Fruit fly (Drosophila melanogaster) whole organism, pupa: ENCODE measurements around the gene CG3345.

Source experiments
- CG8301 ChIP-seq: fragments of 200-800 bp; sonication (Bioruptor generic); optimal IDR thresholded peaks from 2 replicates; lab custom pipeline; 2018; ENCODE audit warnings: missing biosample characterization, mild to moderate bottlenecking, missing genetic modification characterization
- EcR ChIP-seq: fragments of 200-800 bp; sonication (Bioruptor generic); optimal IDR thresholded peaks from 3 replicates; lab custom pipeline; 2019; ENCODE audit warnings: missing biosample characterization, missing genetic modification characterization, mild to moderate bottlenecking, moderate library complexity, missing genetic modification reagents
- Ets98B ChIP-seq: fragments of 200-800 bp; sonication (Bioruptor generic); IDR thresholded peaks from 2 replicates; pipeline ENCODE4 v1.3.6; 2022; ENCODE audit warnings: missing biosample characterization, missing genetic modification characterization
- Snoo ChIP-seq: fragments of 200-800 bp; sonication (Bioruptor generic); optimal IDR thresholded peaks from 3 replicates; lab custom pipeline; 2017; ENCODE audit warnings: missing biosample characterization, mild to moderate bottlenecking, missing genetic modification characterization, inconsistent platforms
- gl ChIP-seq: fragments of 200-800 bp; sonication (Bioruptor generic); optimal IDR thresholded peaks from 2 replicates; lab custom pipeline; 2018; ENCODE audit warnings: missing biosample characterization, mild to moderate bottlenecking, missing genetic modification characterization

DNA sequence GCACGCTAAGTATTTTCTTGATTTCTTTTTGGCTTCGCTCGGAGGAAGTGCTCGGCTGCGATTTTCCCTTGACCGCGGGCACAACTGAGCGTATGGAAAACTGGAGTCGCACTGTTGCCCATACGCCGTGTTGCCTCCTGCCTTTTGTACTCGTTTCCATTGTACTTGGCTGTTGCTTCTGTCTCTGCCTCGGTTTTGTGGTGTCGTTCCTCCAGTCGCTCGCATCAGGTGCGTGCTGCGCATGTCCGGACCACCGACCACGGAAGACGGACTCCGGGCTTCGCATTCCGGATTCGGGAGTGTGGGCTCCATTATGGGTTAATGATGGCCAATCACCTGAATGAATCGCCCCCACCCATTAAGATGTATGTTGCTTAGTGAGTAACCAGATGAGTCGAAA is 22.8 kb downstream of the CG3345 start, which contains the start of gene CG3625:
- TF ChIP-seq CG8301 (tag; lab: Kevin White, UChicago) = no peak
- no peak for TF ChIP-seq EcR (GFP tag; lab: Kevin White, UChicago)
- TF ChIP-seq Snoo = no peak
- TF ChIP-seq gl = no peak
- TF ChIP-seq Ets98B (GFP tag; lab: Robert Waterston, UW) = no peak
